Worm (Caenorhabditis elegans): Measurements from ENCODE around the gene pde-2.

Gene pde-2

DNA sequence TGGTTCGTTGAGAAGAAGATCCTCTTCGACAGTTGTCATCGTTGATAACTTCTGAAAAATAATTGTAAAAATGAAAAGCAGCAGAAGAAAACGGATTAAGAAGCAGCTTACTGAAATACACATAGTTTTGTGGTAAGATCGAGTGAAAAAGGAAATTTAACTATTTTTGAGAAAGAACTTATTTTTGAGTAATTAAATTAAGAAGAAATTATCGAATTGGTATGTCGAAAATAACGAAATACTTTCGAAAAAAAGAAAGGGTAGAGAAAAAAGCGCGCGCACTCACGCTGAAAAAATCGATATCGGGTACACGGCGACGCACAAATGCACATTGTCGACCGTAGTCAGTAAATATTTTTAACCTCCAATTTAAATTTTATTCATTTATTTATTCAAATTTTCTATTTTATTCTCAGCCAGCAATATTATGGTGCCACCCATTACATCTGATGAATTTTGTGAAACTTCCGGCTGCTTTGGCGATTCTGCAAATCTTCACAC is 25.5 kb downstream of the pde-2 start, which contains the start of the genes ZK643.5 and ZK643.2 (continued):
- no peak for TF ChIP-seq F57A8.1 (GFP tag; optimal IDR thresholded peaks at IDR 0.05)
- TF ChIP-seq D2030.7 (GFP tag; IDR thresholded peaks at IDR 0.05): peak; percentile 45; the same call in 1 of the 2 replicates
- no peak for TF ChIP-seq bed-1 (GFP tag; IDR thresholded peaks at IDR 0.05)
- TF ChIP-seq attf-3 (GFP tag; conservative IDR thresholded peaks at IDR 0.05): no peak
- no peak for TF ChIP-seq hmg-20 (GFP tag; IDR thresholded peaks at IDR 0.05)
- no peak for TF ChIP-seq F57C9.4 (tag; optimal IDR thresholded peaks at IDR 0.05)
- no peak for TF ChIP-seq T26A5.8 (tag; optimal IDR thresholded peaks at IDR 0.05)
- no peak for TF ChIP-seq mes-4 (tag; optimal IDR thresholded peaks at IDR 0.05)
- TF ChIP-seq egl-44 (GFP tag; IDR thresholded peaks at IDR 0.05): no peak
- TF ChIP-seq snpc-1.3 (tag; optimal IDR thresholded peaks at IDR 0.05; ENCODE audit: insufficient read depth): peak; percentile 71
- no peak for TF ChIP-seq tbx-9 (tag; optimal IDR thresholded peaks at IDR 0.05; ENCODE audit: borderline replicate concordance)
- TF ChIP-seq ama-1 (optimal IDR thresholded peaks at IDR 0.05): no peak
- peak in 1 of 2 experiments; percentile 64 for TF ChIP-seq ama-1 (GFP tag; optimal IDR thresholded peaks at IDR 0.05)
- TF ChIP-seq Y56A3A.18 (GFP tag; IDR thresholded peaks at IDR 0.05): no peak
- TF ChIP-seq ekl-4 (GFP tag; IDR thresholded peaks at IDR 0.05): no peak
- TF ChIP-seq ceh-79 (tag; optimal IDR thresholded peaks at IDR 0.05): no peak
- 0 out of 2 replicates have a peak, but pooled peaks have one; percentile 15 for TF ChIP-seq rcor-1 (GFP tag; IDR thresholded peaks at IDR 0.05)
- no peak for TF ChIP-seq lin-26 (GFP tag; IDR thresholded peaks at IDR 0.05)
- TF ChIP-seq Y67H2A.10 (GFP tag; conservative IDR thresholded peaks at IDR 0.05): no peak
- TF ChIP-seq K11D2.4 (GFP tag; IDR thresholded peaks at IDR 0.05): no peak
- no peak for TF ChIP-seq B0035.1 (tag; optimal IDR thresholded peaks at IDR 0.05)
- no peak for TF ChIP-seq dpff-1 (tag; optimal IDR thresholded peaks at IDR 0.05)
- TF ChIP-seq tbp1 (GFP tag; optimal IDR thresholded peaks at IDR 0.05): peak; percentile 36
- TF ChIP-seq F10E7.11 (tag; optimal IDR thresholded peaks at IDR 0.05): no peak
- TF ChIP-seq bed-2 (GFP tag; IDR thresholded peaks at IDR 0.05): no peak
- no peak for TF ChIP-seq nhr-27 (tag; optimal IDR thresholded peaks at IDR 0.05)
- peak; percentile 63 for TF ChIP-seq dpl-1 (GFP tag; optimal IDR thresholded peaks at IDR 0.05)
- no peak for TF ChIP-seq T07F8.4 (tag; optimal IDR thresholded peaks at IDR 0.05)
- TF ChIP-seq hrde-1 (tag; optimal IDR thresholded peaks at IDR 0.05; ENCODE audit: borderline replicate concordance): no peak
- no peak for TF ChIP-seq gei-17 (GFP tag; optimal IDR thresholded peaks at IDR 0.05)
- TF ChIP-seq repo-1 (tag; optimal IDR thresholded peaks at IDR 0.05): no peak
- peak; percentile 19 for TF ChIP-seq attf-5 (GFP tag; optimal IDR thresholded peaks at IDR 0.05)
- no peak for TF ChIP-seq madf-3 (GFP tag; IDR thresholded peaks at IDR 0.05)
- no peak for TF ChIP-seq ceh-40 (GFP tag; IDR thresholded peaks at IDR 0.05)
- no peak for TF ChIP-seq Y53F4B.3 (GFP tag; IDR thresholded peaks at IDR 0.05)
- no peak for TF ChIP-seq nhr-179 (tag; optimal IDR thresholded peaks at IDR 0.05)
- no peak for TF ChIP-seq ets-4 (GFP tag; optimal IDR thresholded peaks at IDR 0.05)
- no peak for TF ChIP-seq pha-4 (tag; optimal IDR thresholded peaks at IDR 0.05)
- TF ChIP-seq F22D6.2 (tag; optimal IDR thresholded peaks at IDR 0.05): no peak
- TF ChIP-seq F33H1.4 (GFP tag; IDR thresholded peaks at IDR 0.05): no peak
- TF ChIP-seq nhr-120 (GFP tag; IDR thresholded peaks at IDR 0.05): no peak
- TF ChIP-seq athp-1 (tag; optimal IDR thresholded peaks at IDR 0.05): peak; percentile 74
- no peak for TF ChIP-seq nhr-80 (tag; optimal IDR thresholded peaks at IDR 0.05)
- TF ChIP-seq hlh-12 (tag; optimal IDR thresholded peaks at IDR 0.05): no peak
- TF ChIP-seq lsy-27 (tag; optimal IDR thresholded peaks at IDR 0.05; ENCODE audit: borderline replicate concordance, insufficient read depth): no peak
- TF ChIP-seq ceh-58 (GFP tag; IDR thresholded peaks at IDR 0.05): no peak
- TF ChIP-seq die-1 (tag; optimal IDR thresholded peaks at IDR 0.05): no peak
- TF ChIP-seq mxl-1 (tag; optimal IDR thresholded peaks at IDR 0.05): no peak
- TF ChIP-seq let-607 (tag; optimal IDR thresholded peaks at IDR 0.05): no peak
- no peak for TF ChIP-seq lir-1 (GFP tag; conservative IDR thresholded peaks at IDR 0.05)

All from whole organism, young adult.